Fruit fly (Drosophila melanogaster) whole organism, prepupa: ENCODE measurements around the gene CG45002.
A peak's percentile ranks its signal among the peaks of the same experiment; 100 is the strongest.

Experiments used
- achi ChIP-seq: fragments of 200-800 bp; sonication (Bioruptor generic); optimal IDR thresholded peaks from 3 replicates; lab custom pipeline; 2016; ENCODE audit warnings: missing biosample characterization, missing genetic modification characterization
- svp ChIP-seq: fragments of 200-800 bp; sonication (Bioruptor generic); peaks from one replicate; lab custom pipeline; 2016; ENCODE audit warnings: missing biosample characterization, missing genetic modification characterization

DNA sequence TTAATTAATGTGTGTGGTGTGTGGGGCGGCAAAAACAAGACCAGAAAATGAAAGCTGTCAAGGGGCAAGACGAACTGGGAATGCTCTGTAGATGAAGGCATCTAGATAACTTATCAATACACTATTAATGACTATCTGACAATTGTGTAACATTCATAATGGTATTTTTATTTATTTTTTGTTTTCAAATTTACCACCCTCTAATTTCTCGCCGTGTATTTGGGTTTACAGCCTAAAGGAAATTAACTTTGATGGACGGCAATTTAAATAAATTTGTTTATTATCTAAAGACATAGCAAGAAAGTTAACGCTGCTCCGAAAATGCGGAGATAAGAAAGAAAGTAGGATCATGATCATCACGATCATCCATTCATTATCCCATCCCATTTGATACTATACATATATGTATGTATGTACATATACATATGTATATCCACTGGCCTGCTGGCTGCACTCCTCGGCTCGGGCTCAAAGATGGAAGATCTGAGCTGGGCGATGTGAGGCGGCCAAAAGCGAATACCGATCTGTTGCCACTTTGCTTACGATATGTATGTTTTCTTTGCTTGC, 133.6 kb downstream of the CG45002 start:
- peak; percentile 3 for TF ChIP-seq achi (GFP tag; lab: Kevin White, UChicago)
- TF ChIP-seq svp (GFP tag; lab: Kevin White, UChicago): no peak
